Fruit fly (Drosophila melanogaster): ENCODE measurements around the gene del.

del gene

DNA sequence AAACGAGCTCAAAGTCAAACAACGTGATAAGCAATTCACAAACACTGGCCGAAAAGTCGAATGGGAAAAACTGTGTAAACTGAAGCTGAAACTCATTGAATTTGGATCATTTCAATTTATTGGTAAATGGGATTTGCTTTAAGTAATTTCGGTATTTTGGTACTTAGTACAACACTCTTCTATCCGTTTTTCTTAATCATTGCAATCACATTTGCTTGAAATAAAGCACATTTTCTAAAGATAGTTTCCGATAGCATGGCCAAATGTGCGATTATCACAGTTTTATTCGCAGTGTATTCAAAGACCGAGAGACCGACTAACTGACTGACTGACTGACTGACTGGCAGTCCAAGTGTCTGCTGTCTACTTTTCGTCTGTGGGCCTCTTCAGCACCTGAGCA, 48.2 kb upstream of the del start (continued):
- no peak for TF ChIP-seq CG2875 (GFP tag; optimal IDR thresholded peaks at IDR 0.05)
- TF ChIP-seq CG14860 (GFP tag; IDR thresholded peaks at IDR 0.05; ENCODE audit: partially characterized antibody) = no peak
- no peak for TF ChIP-seq oc (tag; optimal IDR thresholded peaks at IDR 0.05)
- no peak for TF ChIP-seq CG12071 (GFP tag; optimal IDR thresholded peaks at IDR 0.05)
- no peak for TF ChIP-seq CG13894 (tag; optimal IDR thresholded peaks at IDR 0.05)
- TF ChIP-seq vvl (GFP tag; IDR thresholded peaks at IDR 0.05) = no peak
- no peak for TF ChIP-seq chn (GFP tag; optimal IDR thresholded peaks at IDR 0.05)
- TF ChIP-seq CG18476 (GFP tag; optimal IDR thresholded peaks at IDR 0.05) = no peak
- TF ChIP-seq sim (GFP tag; IDR thresholded peaks at IDR 0.05) = no peak
- TF ChIP-seq mam (GFP tag; optimal IDR thresholded peaks at IDR 0.05) = no peak
- no peak for TF ChIP-seq CG3163 (GFP tag; optimal IDR thresholded peaks at IDR 0.05)
- no peak for TF ChIP-seq Dp (GFP tag; optimal IDR thresholded peaks at IDR 0.05)
- no peak for TF ChIP-seq CTCF (GFP tag; optimal IDR thresholded peaks at IDR 0.05)
- TF ChIP-seq amos (GFP tag; IDR thresholded peaks at IDR 0.05; ENCODE audit: partially characterized antibody) = no peak
- no peak for TF ChIP-seq MTF-1 (GFP tag; optimal IDR thresholded peaks at IDR 0.05; ENCODE audit: borderline replicate concordance)
- no peak for TF ChIP-seq corto (GFP tag; optimal IDR thresholded peaks at IDR 0.05)
- no peak for TF ChIP-seq stwl (tag; optimal IDR thresholded peaks at IDR 0.05)
- no peak for TF ChIP-seq insv (GFP tag; optimal IDR thresholded peaks at IDR 0.05)
- no peak for TF ChIP-seq CG31224 (GFP tag; IDR thresholded peaks at IDR 0.05)
- no peak for TF ChIP-seq CG6813 (GFP tag; optimal IDR thresholded peaks at IDR 0.05)
- TF ChIP-seq Trl (optimal IDR thresholded peaks at IDR 0.05) = no peak
- no peak for TF ChIP-seq Trl (GFP tag; optimal IDR thresholded peaks at IDR 0.05)
- no peak for TF ChIP-seq CG16863 (GFP tag; optimal IDR thresholded peaks at IDR 0.05)
- no peak for TF ChIP-seq fd102C (GFP tag; optimal IDR thresholded peaks at IDR 0.05)
- no peak for TF ChIP-seq CG6765 (GFP tag; optimal IDR thresholded peaks at IDR 0.05)
- no peak for TF ChIP-seq twi (tag; optimal IDR thresholded peaks at IDR 0.05)
- TF ChIP-seq CG33557 (GFP tag; optimal IDR thresholded peaks at IDR 0.05) = no peak
- no peak for TF ChIP-seq z (GFP tag; IDR thresholded peaks at IDR 0.05)
- TF ChIP-seq zf30C (GFP tag; optimal IDR thresholded peaks at IDR 0.05) = peak; percentile 30
- TF ChIP-seq tup (GFP tag; optimal IDR thresholded peaks at IDR 0.05) = no peak
- TF ChIP-seq gt (GFP tag; IDR thresholded peaks at IDR 0.05) = no peak
- TF ChIP-seq Ravus (GFP tag; IDR thresholded peaks at IDR 0.05) = no peak
- TF ChIP-seq ftz-f1 (GFP tag; optimal IDR thresholded peaks at IDR 0.05) = no peak
- no peak for TF ChIP-seq kni (GFP tag; optimal IDR thresholded peaks at IDR 0.05)
- no peak for TF ChIP-seq Mrtf (GFP tag; IDR thresholded peaks at IDR 0.05)
- peak; percentile 20 for TF ChIP-seq nmo (GFP tag; optimal IDR thresholded peaks at IDR 0.05)
- peak; percentile 28 for TF ChIP-seq dmrt99B (tag; optimal IDR thresholded peaks at IDR 0.05)
- TF ChIP-seq sens-2 (GFP tag; IDR thresholded peaks at IDR 0.05) = no peak
- no peak for TF ChIP-seq Atf-2 (GFP tag; optimal IDR thresholded peaks at IDR 0.05)
- TF ChIP-seq pb (GFP tag; optimal IDR thresholded peaks at IDR 0.05) = no peak
- TF ChIP-seq Six4 (GFP tag; optimal IDR thresholded peaks at IDR 0.05) = no peak
- TF ChIP-seq BEAF-32 (GFP tag; optimal IDR thresholded peaks at IDR 0.05) = no peak
- TF ChIP-seq gem (tag; optimal IDR thresholded peaks at IDR 0.05) = peak; percentile 48
- TF ChIP-seq grau (tag; optimal IDR thresholded peaks at IDR 0.05) = peak; percentile 35
- TF ChIP-seq CG3726 (GFP tag; IDR thresholded peaks at IDR 0.05) = no peak
- TF ChIP-seq Taf1 (GFP tag; IDR thresholded peaks at IDR 0.05) = 0 out of 2 replicates have a peak, but pooled peaks have one; percentile 8
- no peak for TF ChIP-seq CG11695 (GFP tag; IDR thresholded peaks at IDR 0.05)
- TF ChIP-seq tx (GFP tag; optimal IDR thresholded peaks at IDR 0.05) = no peak
- TF ChIP-seq ERR (GFP tag; optimal IDR thresholded peaks at IDR 0.05) = no peak
- no peak for TF ChIP-seq CG9876 (GFP tag; optimal IDR thresholded peaks at IDR 0.05)
- no peak for TF ChIP-seq H2.0 (GFP tag; IDR thresholded peaks at IDR 0.05)
- TF ChIP-seq CG4854 (GFP tag; optimal IDR thresholded peaks at IDR 0.05) = no peak
- TF ChIP-seq phol (tag; optimal IDR thresholded peaks at IDR 0.05) = peak; percentile 22
